Worm (Caenorhabditis elegans): ENCODE results near the gene ptr-20.

Gene ptr-20

DNA sequence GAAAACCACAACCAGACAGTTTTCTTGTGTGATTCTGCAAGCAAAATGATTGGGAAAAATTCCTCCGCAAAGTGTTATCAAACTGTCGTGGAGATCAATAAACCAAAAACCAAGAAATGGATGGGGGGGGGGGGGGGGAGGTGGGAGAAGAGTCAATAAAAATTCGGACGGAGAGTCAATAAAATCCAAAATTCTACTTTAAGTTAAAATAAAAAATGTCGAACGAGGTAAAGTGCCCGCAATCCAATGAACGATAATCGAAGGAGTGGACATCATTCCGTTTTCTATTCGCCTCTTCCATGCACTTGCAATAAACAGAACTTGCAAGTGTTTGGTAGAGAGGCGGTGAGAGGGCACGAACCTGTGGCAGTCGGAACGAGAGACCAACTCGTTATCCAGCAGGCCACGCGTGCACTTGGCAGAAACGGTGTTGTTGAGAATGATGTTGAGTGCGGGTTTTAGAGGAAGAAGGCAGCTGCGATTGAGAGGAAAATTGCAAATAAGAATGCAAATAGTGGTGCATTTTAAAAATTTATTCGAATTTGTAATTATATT is 7.8 kb downstream of the ptr-20 start, which contains the start of gene gst-27 (continued):
- TF ChIP-seq ekl-4 (GFP tag; IDR thresholded peaks at IDR 0.05) (peak; percentile 79), ztf-18 (tag; optimal IDR thresholded peaks at IDR 0.05) (peak; percentile 76), lag-1 (GFP tag; IDR thresholded peaks at IDR 0.05) (no peak), B0261.1 (tag; optimal IDR thresholded peaks at IDR 0.05) (peak; percentile 89), ceh-27 (GFP tag; optimal IDR thresholded peaks at IDR 0.05) (peak; percentile 94), egl-18 (GFP tag; IDR thresholded peaks at IDR 0.05) (no peak), hmg-20 (GFP tag; IDR thresholded peaks at IDR 0.05) (peak; percentile 72; the same call in 1 of the 2 replicates), efl-1 (GFP tag; optimal IDR thresholded peaks at IDR 0.05) (peak; percentile 39), ceh-40 (GFP tag; IDR thresholded peaks at IDR 0.05) (peak; percentile 84), ceh-79 (tag; optimal IDR thresholded peaks at IDR 0.05) (peak; percentile 64), snpc-3.4 (tag; optimal IDR thresholded peaks at IDR 0.05) (peak; percentile 83), mxl-1 (tag; optimal IDR thresholded peaks at IDR 0.05) (peak; percentile 87), ZK185.1 (tag; optimal IDR thresholded peaks at IDR 0.05; ENCODE audit: poor library complexity, severe bottlenecking) (peak; percentile 95), C06A6.2 (GFP tag; conservative IDR thresholded peaks at IDR 0.05) (0 out of 2 replicates have a peak, but pooled peaks have one; percentile 34), sea-2 (GFP tag; IDR thresholded peaks at IDR 0.05) (no peak; the same call in 1 of the 2 replicates), hsf-1 (GFP tag; IDR thresholded peaks at IDR 0.05) (peak; percentile 72), F39B2.1 (GFP tag; IDR thresholded peaks at IDR 0.05) (no peak), xnd-1 (tag; optimal IDR thresholded peaks at IDR 0.05) (no peak), unc-62 (GFP tag; optimal IDR thresholded peaks at IDR 0.05) (no peak), madf-6 (GFP tag; IDR thresholded peaks at IDR 0.05) (peak; percentile 74), tbx-9 (tag; optimal IDR thresholded peaks at IDR 0.05; ENCODE audit: borderline replicate concordance) (peak; percentile 68), zim-3 (tag; optimal IDR thresholded peaks at IDR 0.05) (peak; percentile 92), bed-1 (GFP tag; IDR thresholded peaks at IDR 0.05) (0 out of 2 replicates have a peak, but pooled peaks have one; percentile 37), ets-4 (GFP tag; optimal IDR thresholded peaks at IDR 0.05) (peak; percentile 77), Y56A3A.18 (GFP tag; IDR thresholded peaks at IDR 0.05) (peak; percentile 85), lsl-1 (GFP tag; optimal IDR thresholded peaks at IDR 0.05) (peak; percentile 57), hlh-26 (GFP tag; conservative IDR thresholded peaks at IDR 0.05) (no peak), attf-5 (GFP tag; optimal IDR thresholded peaks at IDR 0.05) (peak; percentile 82), B0336.3 (GFP tag; IDR thresholded peaks at IDR 0.05) (peak; percentile 87), dox-1 (GFP tag; IDR thresholded peaks at IDR 0.05) (peak; percentile 95), pha-4 (tag; optimal IDR thresholded peaks at IDR 0.05) (no peak), tbp1 (GFP tag; optimal IDR thresholded peaks at IDR 0.05) (peak; percentile 97), ceh-58 (GFP tag; IDR thresholded peaks at IDR 0.05) (no peak), akir-1 (GFP tag; optimal IDR thresholded peaks at IDR 0.05) (peak; percentile 23), let-607 (tag; optimal IDR thresholded peaks at IDR 0.05) (peak; percentile 24 to 56), nhr-90 (tag; optimal IDR thresholded peaks at IDR 0.05) (peak; percentile 95), atf-7 (tag; optimal IDR thresholded peaks at IDR 0.05) (peak; percentile 78), B0019.2 (GFP tag; conservative IDR thresholded peaks at IDR 0.05) (0 out of 2 replicates have a peak, but pooled peaks have one; percentile 28), nhr-80 (tag; optimal IDR thresholded peaks at IDR 0.05) (peak; percentile 69), gei-17 (GFP tag; optimal IDR thresholded peaks at IDR 0.05) (peak; percentile 59), madf-8 (GFP tag; conservative IDR thresholded peaks at IDR 0.05) (peak; percentile 46), egrh-3 (GFP tag; IDR thresholded peaks at IDR 0.05) (peak; percentile 73), chd-7 (tag; optimal IDR thresholded peaks at IDR 0.05) (peak; percentile 93), ama-1 (optimal IDR thresholded peaks at IDR 0.05) (no peak), ama-1 (GFP tag; optimal IDR thresholded peaks at IDR 0.05) (peak; percentile 88 to 91), ztf-25 (GFP tag; IDR thresholded peaks at IDR 0.05) (peak; percentile 91), rcor-1 (GFP tag; IDR thresholded peaks at IDR 0.05) (peak; percentile 83), lin-54 (GFP tag; optimal IDR thresholded peaks at IDR 0.05) (peak; percentile 82), let-526 (GFP tag; IDR thresholded peaks at IDR 0.05) (peak; percentile 72; the same call in 1 of the 2 replicates)
